Fruit fly (Drosophila melanogaster) whole organism, wandering third instar larva: ENCODE results near the gene CG12983.

Source experiments
- Abd-B ChIP-seq: fragments of >200 bp; optimal IDR thresholded peaks from 2 replicates; lab custom pipeline; 2017; ENCODE audit warnings: missing biosample characterization, missing genetic modification characterization
- CG32264 ChIP-seq: fragments of 200-800 bp; sonication (Bioruptor generic); optimal IDR thresholded peaks from 2 replicates; lab custom pipeline; 2016; ENCODE audit warnings: missing biosample characterization, missing genetic modification characterization
- CrebA ChIP-seq: fragments of 200-800 bp; sonication (Bioruptor generic); optimal IDR thresholded peaks from 2 replicates; lab custom pipeline; 2016; ENCODE audit warnings: missing biosample characterization, mild to moderate bottlenecking, missing genetic modification characterization, borderline replicate concordance
- GATAd ChIP-seq: sonication (Bioruptor generic); optimal IDR thresholded peaks from 2 replicates; lab custom pipeline; 2016; ENCODE audit warnings: missing biosample characterization, missing genetic modification characterization
- Hr78 ChIP-seq: fragments of >200 bp; optimal IDR thresholded peaks from 2 replicates; lab custom pipeline; 2017; ENCODE audit warnings: missing biosample characterization, missing genetic modification characterization
- OdsH ChIP-seq: fragments of 200-800 bp; sonication (Bioruptor generic); optimal IDR thresholded peaks from 2 replicates; lab custom pipeline; 2016; ENCODE audit warnings: missing biosample characterization, mild to moderate bottlenecking, missing genetic modification characterization
- Sp1 ChIP-seq: fragments of 200-800 bp; sonication (Bioruptor generic); optimal IDR thresholded peaks from 3 replicates; lab custom pipeline; 2019; ENCODE audit warnings: missing biosample characterization, mild to moderate bottlenecking, missing genetic modification characterization, moderate library complexity
- jim ChIP-seq: fragments of 175-275, 200-325 bp; sonication (Bioruptor generic); optimal IDR thresholded peaks from 2 replicates; lab custom pipeline; 2016; ENCODE audit warnings: missing biosample characterization, mild to moderate bottlenecking, missing genetic modification characterization
- psq ChIP-seq: fragments of 200-800 bp; sonication (Bioruptor generic); optimal IDR thresholded peaks from 3 replicates; lab custom pipeline; 2017; ENCODE audit warnings: missing biosample characterization, mild to moderate bottlenecking, missing genetic modification characterization, moderate library complexity
- rgr ChIP-seq: fragments of 200-800 bp; sonication (Bioruptor generic); optimal IDR thresholded peaks from 3 replicates; lab custom pipeline; 2016; ENCODE audit warnings: missing biosample characterization, mild to moderate bottlenecking, missing genetic modification characterization
- sage ChIP-seq: fragments of 200-800 bp; sonication (Bioruptor generic); optimal IDR thresholded peaks from 2 replicates; lab custom pipeline; 2016; ENCODE audit warnings: missing biosample characterization, mild to moderate bottlenecking, missing genetic modification characterization

DNA sequence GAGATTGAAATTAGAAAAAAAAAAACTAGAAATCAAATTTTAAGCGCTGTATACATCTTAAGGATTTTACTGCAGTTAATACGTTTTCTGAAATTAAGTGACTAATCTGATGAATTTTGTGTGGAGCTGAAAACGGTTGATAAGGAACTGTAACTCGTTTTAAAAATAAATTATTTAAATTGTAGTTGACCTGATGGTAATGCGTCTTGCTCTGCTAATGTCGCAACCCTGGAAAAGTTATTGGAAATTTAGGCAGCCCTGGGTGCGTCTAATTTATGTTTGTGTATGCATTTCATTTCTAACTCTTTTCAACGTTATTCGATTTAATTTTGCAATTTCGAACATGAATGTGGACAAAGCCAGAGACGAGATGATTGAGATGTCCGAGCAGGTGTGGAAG lies 24.8 kb upstream of the CG12983 start, which contains the start of gene CG12984:
- TF ChIP-seq psq (no peak), sage (GFP tag; lab: Kevin White, UChicago) (no peak), Hr78 (GFP tag; lab: Kevin White, UChicago) (no peak), jim (GFP tag; lab: Kevin White, UChicago) (no peak), CrebA (GFP tag; lab: Kevin White, UChicago) (no peak), GATAd (GFP tag; lab: Kevin White, UChicago) (no peak), CG32264 (GFP tag; lab: Kevin White, UChicago) (no peak), OdsH (GFP tag; lab: Kevin White, UChicago) (no peak), Abd-B (no peak), Sp1 (GFP tag; lab: Kevin White, UChicago) (no peak), rgr (GFP tag; lab: Kevin White, UChicago) (no peak)
